Worm (Caenorhabditis elegans): ENCODE measurements around the gene F46B3.15.

- TF ChIP-seq sox-2 (GFP tag; IDR thresholded peaks at IDR 0.05) (no peak), pag-3 (tag; optimal IDR thresholded peaks at IDR 0.05; ENCODE audit: borderline replicate concordance) (no peak), tbx-2 (tag; optimal IDR thresholded peaks at IDR 0.05) (no peak), ceh-14 (tag; optimal IDR thresholded peaks at IDR 0.05) (no peak), T23F11.4 (GFP tag; optimal IDR thresholded peaks at IDR 0.05) (no peak), elt-2 (tag; optimal IDR thresholded peaks at IDR 0.05) (no peak)
Measured at ce11 chrV:20600704-20601103, 32.8 kb downstream of the F46B3.15 start.

Data from whole organism, late embryonic.